Worm (Caenorhabditis elegans): Measurements from ENCODE around the gene ucr-1.

Gene ucr-1

DNA sequence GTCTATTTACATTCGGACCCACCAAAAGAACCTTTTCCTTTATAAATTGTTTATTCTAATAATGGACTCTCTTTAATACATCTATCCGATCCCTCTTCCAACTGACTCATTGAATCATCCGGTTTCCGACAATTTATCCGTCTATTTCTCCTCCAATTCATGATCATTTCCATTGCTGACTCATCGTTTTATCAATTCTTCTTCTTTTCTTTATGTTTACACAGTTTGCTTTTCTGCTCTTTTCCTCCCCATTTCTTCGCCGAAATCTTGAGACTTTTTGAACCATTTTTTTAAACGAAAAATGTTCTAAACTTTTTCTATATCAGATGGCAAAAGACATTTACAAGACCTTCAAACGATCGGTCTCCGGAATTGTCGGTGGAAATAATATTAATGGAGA is 3.5 kb downstream of the ucr-1 start, which contains the start of gene ced-6:
Gene ced-6, plus strand, starts transcription at position 327 of the 400 bp plus-strand sequence.
- TF ChIP-seq klf-2 (GFP tag; conservative IDR thresholded peaks at IDR 0.05) = no peak
- TF ChIP-seq T22C8.4 (GFP tag; IDR thresholded peaks at IDR 0.05) = no peak
- TF ChIP-seq ztf-29 (GFP tag; IDR thresholded peaks at IDR 0.05) = no peak
- TF ChIP-seq ztf-23 (GFP tag; IDR thresholded peaks at IDR 0.05) = no peak
- no peak for TF ChIP-seq ref-1 (GFP tag; conservative IDR thresholded peaks at IDR 0.05)

DNA sequence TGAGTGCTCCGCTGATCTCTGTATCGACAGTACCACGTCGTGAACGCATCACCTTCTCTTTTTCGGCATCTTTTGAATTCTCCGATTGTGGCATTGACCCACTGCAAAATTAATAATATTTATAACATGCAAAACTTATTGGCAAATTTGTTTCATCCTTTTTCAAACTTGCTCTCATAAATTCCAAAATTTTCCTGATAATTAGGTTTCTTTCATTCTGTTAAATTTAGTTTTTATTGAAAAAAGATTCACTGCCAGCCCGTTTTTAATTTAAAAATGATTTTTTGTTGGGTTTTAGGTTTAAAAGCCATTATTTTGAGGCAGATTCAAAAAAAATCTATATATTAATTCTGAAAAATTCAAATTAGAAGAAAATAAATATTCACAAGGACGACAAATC is 8.0 kb downstream of the ucr-1 start, which contains the start of gene wdr-37:
Gene wdr-37, minus strand, starts transcription at position 101 of the 400 bp plus-strand sequence.
- no peak for TF ChIP-seq cog-1 (tag; optimal IDR thresholded peaks at IDR 0.05)

DNA sequence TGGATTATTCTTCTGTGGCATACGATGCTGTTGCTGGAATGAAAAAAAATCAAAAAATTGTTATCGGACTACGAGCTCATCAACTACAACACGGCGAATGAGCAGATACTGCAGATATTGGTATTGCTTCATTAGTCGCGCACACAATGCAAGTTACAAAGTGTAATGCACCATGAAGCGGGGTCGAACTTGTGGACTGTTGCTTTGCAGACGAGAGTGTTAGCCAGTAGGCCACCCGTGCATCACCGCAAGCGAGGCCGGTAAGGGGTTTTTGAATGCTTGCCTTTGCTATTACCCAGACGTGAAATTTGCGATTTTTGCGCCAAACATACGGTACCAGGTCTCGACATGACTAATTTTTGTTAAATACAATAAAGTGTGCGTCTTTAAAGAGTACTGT is 10.1 kb downstream of the ucr-1 start:
- TF ChIP-seq klf-2 (GFP tag; conservative IDR thresholded peaks at IDR 0.05) (peak; percentile 85), flt-1 (GFP tag; IDR thresholded peaks at IDR 0.05) (peak; percentile 98), med-1 (GFP tag; optimal IDR thresholded peaks at IDR 0.05; ENCODE audit: insufficient read depth) (peak; percentile 87), tab-1 (GFP tag; IDR thresholded peaks at IDR 0.05) (peak; percentile 97), T22C8.4 (GFP tag; IDR thresholded peaks at IDR 0.05) (peak; percentile 89), ztf-23 (GFP tag; IDR thresholded peaks at IDR 0.05) (peak; percentile 95), ztf-29 (GFP tag; IDR thresholded peaks at IDR 0.05) (peak; percentile 97), ref-1 (GFP tag; conservative IDR thresholded peaks at IDR 0.05) (peak; percentile 94), cog-1 (tag; optimal IDR thresholded peaks at IDR 0.05) (peak; percentile 89)

DNA sequence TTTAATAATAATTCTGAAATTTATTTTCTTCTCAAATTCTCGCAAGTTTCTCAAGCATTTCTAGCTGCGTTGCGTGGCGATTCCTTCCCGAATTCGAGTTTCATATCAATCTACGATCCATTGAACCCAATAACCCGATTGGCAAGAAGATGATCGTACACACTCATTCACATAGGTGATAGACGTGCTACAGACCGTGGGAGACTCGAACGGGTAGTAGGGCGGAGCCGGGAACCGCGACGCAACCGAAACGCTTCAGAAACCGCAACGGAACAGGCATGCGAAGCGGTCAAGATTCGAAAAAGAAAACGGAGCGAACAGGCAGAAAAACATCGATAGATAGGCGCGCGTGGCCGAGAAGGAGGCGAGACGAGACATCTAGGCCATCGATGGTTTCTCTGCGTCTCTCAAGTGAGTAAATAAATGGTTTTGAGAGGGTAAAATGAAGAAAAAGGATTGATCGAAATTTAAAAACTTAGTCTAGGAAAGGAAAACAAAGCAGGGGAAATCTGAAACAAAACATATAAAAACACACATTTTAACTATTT is 11.6 kb downstream of the ucr-1 start, which contains the start of gene madf-11:
Gene madf-11, minus strand, starts transcription at position 51 of the 548 bp plus-strand sequence.
- TF ChIP-seq ztf-29 (GFP tag; IDR thresholded peaks at IDR 0.05) = 0 out of 2 replicates have a peak, but pooled peaks have one; percentile 10
- TF ChIP-seq ztf-23 (GFP tag; IDR thresholded peaks at IDR 0.05) = peak; percentile 45; the same call in 1 of the 2 replicates
- no peak for TF ChIP-seq tab-1 (GFP tag; IDR thresholded peaks at IDR 0.05)
- TF ChIP-seq cog-1 (tag; optimal IDR thresholded peaks at IDR 0.05) = peak; percentile 35
- peak; percentile 56 for TF ChIP-seq flt-1 (GFP tag; IDR thresholded peaks at IDR 0.05)

DNA sequence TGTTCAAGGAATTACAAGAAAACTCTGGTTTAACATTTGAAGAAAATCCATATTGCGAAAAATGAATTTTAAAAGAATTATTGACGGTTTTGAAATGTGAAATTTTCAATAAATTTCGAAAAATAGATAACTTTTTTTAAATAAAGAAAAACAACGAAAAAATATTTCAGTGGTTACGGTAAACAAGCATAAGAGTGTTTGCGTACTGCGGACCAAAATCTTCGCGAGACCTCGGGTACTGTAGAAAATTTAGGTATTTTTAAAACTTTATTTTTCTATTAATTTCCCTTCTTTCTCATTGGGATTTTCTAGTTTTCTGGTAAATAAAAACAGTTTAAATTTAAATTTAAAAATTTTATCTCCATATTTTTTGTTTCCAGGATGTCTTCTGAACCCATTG is 12.1 kb downstream of the ucr-1 start, which contains the start of gene xnd-1:
Gene xnd-1, plus strand, starts transcription at position 381 of the 400 bp plus-strand sequence.
- no peak for TF ChIP-seq klf-2 (GFP tag; conservative IDR thresholded peaks at IDR 0.05)

DNA sequence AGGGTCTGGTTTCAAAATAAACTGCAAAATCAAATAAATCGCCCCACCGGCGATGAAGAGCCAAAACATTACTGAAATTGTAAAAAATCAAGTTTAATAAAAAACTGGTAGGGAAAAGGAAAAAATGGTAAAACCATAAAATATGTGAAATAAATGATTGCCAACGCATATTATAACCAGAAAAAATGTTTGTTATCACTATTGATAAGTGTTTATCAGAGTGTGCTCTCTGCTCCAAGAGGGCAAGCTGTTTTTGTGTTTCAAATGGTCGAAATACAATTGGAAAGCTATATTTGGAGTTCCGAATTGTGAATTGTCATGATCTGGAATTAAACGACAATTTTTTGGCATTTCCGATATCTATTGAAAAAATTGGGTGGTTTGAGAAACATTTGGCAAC is 18.3 kb downstream of the ucr-1 start, which contains the start of gene C05D2.8:
Gene C05D2.8, minus strand, starts transcription at position 71 of the 400 bp plus-strand sequence.
- no peak for TF ChIP-seq ztf-29 (GFP tag; IDR thresholded peaks at IDR 0.05)

DNA sequence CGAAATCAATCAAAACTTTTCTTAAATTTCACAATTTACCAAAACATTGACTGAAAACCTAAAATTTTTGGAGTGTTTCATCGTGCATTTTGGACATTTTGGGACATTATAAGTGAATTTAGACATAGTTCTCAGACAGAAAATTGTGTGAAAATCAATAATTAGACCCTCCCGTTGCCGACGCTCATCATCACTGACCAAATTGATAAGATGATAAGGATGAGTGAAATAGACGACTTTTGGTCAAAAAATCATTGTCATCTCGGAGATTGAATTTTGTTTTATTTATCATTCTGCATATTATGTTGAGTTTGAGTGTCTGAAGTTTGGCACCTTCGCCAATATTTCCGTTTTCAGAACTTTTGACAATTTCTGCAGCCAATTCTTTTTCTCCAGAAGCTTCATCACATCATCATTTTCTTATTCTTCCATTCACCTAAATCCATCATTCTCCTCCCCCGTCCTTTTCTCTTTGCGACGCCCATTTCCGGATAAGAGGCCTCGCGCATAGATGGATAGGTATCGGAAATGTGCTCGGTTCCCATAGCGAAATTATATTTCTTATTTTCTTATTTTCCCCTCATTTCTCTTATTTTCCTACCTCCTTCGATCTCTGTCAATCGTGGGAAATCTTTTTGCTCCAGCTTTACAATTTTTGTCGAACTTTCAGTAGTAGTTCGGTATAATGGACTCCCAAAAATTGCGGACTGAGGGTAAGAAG is 19.8 kb downstream of the ucr-1 start, which contains the start of gene bas-1:
Gene bas-1, plus strand, starts transcription at position 671 of the 721 bp plus-strand sequence.
- no peak for TF ChIP-seq ztf-29 (GFP tag; IDR thresholded peaks at IDR 0.05)
- TF ChIP-seq med-1 (GFP tag; optimal IDR thresholded peaks at IDR 0.05; ENCODE audit: insufficient read depth) = no peak
- no peak for TF ChIP-seq T22C8.4 (GFP tag; IDR thresholded peaks at IDR 0.05)
- TF ChIP-seq ztf-23 (GFP tag; IDR thresholded peaks at IDR 0.05) = no peak
- TF ChIP-seq tab-1 (GFP tag; IDR thresholded peaks at IDR 0.05) = no peak
- no peak for TF ChIP-seq klf-2 (GFP tag; conservative IDR thresholded peaks at IDR 0.05)
- no peak for TF ChIP-seq flt-1 (GFP tag; IDR thresholded peaks at IDR 0.05)
- TF ChIP-seq cog-1 (tag; optimal IDR thresholded peaks at IDR 0.05) = no peak
- no peak for TF ChIP-seq ref-1 (GFP tag; conservative IDR thresholded peaks at IDR 0.05)

DNA sequence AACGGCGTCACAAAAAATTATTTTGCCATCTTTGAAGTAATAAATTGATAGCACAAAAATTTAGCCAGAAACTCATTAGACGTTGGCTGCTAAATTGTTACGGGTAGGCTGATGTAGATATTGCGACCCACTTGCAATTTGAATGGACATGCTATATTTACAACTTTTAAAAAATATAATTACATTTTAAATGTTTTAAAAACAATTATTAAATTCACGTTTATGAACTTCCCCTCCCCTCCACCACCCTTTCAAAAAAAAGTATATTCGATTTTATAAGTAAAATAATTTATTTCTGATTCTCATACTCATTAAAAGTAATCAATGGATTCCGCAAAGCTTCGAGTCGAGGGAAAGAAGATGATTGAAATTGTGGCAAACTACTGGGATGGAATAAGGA is 22.7 kb downstream of the ucr-1 start, which contains the start of gene basl-1:
Gene basl-1, plus strand, starts transcription at position 301 of the 400 bp plus-strand sequence.
- TF ChIP-seq cog-1 (tag; optimal IDR thresholded peaks at IDR 0.05) = no peak
- no peak for TF ChIP-seq ztf-29 (GFP tag; IDR thresholded peaks at IDR 0.05)
- no peak for TF ChIP-seq tab-1 (GFP tag; IDR thresholded peaks at IDR 0.05)
- TF ChIP-seq klf-2 (GFP tag; conservative IDR thresholded peaks at IDR 0.05) = no peak
- TF ChIP-seq ref-1 (GFP tag; conservative IDR thresholded peaks at IDR 0.05) = no peak
- no peak for TF ChIP-seq T22C8.4 (GFP tag; IDR thresholded peaks at IDR 0.05)
- TF ChIP-seq med-1 (GFP tag; optimal IDR thresholded peaks at IDR 0.05; ENCODE audit: insufficient read depth) = no peak
- TF ChIP-seq flt-1 (GFP tag; IDR thresholded peaks at IDR 0.05) = no peak
- TF ChIP-seq ztf-23 (GFP tag; IDR thresholded peaks at IDR 0.05) = no peak

DNA sequence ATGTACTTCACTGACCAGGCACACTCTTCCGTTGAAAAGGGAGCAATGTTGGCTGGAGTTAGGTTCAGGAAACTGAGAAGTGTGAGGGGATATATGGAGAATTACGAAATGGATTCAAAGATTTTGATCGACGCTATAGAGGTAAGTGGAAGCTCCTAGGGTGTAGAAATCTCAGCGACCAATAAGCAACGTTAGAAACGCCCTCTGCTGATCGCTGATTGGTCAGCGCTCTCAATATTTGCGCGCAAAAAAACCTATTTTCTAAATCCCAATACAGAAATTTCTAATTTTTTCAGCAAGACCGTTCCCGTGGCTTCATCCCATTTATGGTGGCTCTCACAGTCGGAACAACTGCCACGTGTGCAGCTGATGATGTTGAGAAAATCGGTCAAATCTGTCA is 23.7 kb downstream of the ucr-1 start:
- TF ChIP-seq klf-2 (GFP tag; conservative IDR thresholded peaks at IDR 0.05) = no peak
- TF ChIP-seq med-1 (GFP tag; optimal IDR thresholded peaks at IDR 0.05; ENCODE audit: insufficient read depth) = no peak
- no peak for TF ChIP-seq flt-1 (GFP tag; IDR thresholded peaks at IDR 0.05)
- no peak for TF ChIP-seq ztf-23 (GFP tag; IDR thresholded peaks at IDR 0.05)
- no peak for TF ChIP-seq T22C8.4 (GFP tag; IDR thresholded peaks at IDR 0.05)
- TF ChIP-seq ztf-29 (GFP tag; IDR thresholded peaks at IDR 0.05) = no peak
- TF ChIP-seq cog-1 (tag; optimal IDR thresholded peaks at IDR 0.05) = no peak
- TF ChIP-seq tab-1 (GFP tag; IDR thresholded peaks at IDR 0.05) = no peak
- no peak for TF ChIP-seq ref-1 (GFP tag; conservative IDR thresholded peaks at IDR 0.05)

DNA sequence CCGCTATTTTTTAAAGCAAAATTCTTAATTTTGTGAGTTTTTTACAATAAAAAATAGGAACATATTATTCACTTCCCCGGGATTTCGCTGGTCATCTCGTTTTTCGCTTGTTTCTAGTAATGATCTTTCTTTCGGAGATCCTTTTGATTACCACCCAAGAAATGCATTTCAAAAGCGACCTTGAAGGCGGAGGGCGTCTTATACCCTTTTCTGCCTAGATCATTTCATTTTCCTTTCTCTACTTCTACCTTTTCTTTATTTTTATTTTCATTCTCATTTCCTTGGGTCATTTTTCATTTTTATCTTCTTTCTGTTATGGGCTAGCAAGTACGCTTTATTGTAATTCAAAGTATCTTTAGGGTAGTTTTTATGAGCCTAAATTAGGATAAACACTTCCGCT is 28.3 kb downstream of the ucr-1 start:
- no peak for TF ChIP-seq T22C8.4 (GFP tag; IDR thresholded peaks at IDR 0.05)
- no peak for TF ChIP-seq ref-1 (GFP tag; conservative IDR thresholded peaks at IDR 0.05)
- TF ChIP-seq cog-1 (tag; optimal IDR thresholded peaks at IDR 0.05) = no peak
